Fruit fly (Drosophila melanogaster): ENCODE measurements around the gene Ugt37A1.

The Ugt37A1 gene

DNA sequence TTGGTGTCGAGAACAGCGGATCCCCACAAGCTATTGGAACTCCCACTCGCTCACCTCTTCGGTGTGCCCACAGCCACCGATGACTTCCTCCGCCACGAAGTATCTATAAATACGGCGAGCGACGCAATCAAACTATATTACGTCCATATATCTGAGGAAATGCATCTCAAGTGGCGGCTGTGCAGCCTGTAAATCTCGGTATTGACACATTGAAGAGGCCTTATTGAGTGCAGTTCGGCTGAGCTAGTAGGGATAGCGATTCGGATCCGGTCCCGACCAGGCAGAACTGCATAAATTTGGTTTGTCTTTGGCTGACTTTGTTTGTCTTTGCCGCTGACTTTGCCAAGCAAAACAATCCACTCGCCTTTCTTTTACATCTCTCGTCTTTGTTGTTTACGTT, 21.7 kb downstream of the Ugt37A1 start:
- TF ChIP-seq noc (tag; optimal IDR thresholded peaks at IDR 0.05), result no peak

DNA sequence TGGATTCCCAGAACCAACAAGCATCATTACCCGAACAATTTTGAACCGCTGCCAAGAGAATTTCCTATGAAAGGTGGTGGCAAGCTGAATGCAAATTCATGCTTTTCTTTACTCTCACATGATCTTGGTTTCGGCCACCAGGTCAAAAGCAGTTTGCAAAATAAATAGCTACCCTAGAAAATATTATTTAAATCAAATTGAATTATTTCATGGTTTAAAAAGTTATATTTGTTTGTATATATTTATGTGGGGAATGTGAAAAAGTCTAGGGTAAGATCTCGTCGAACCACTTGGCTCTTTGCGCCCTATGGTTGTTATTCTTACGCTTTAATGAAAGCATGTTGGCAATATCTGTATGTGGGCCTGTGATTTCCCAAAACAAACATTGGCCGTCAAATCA, 22.2 kb downstream of the Ugt37A1 start:
- TF ChIP-seq noc (tag; optimal IDR thresholded peaks at IDR 0.05), result no peak

DNA sequence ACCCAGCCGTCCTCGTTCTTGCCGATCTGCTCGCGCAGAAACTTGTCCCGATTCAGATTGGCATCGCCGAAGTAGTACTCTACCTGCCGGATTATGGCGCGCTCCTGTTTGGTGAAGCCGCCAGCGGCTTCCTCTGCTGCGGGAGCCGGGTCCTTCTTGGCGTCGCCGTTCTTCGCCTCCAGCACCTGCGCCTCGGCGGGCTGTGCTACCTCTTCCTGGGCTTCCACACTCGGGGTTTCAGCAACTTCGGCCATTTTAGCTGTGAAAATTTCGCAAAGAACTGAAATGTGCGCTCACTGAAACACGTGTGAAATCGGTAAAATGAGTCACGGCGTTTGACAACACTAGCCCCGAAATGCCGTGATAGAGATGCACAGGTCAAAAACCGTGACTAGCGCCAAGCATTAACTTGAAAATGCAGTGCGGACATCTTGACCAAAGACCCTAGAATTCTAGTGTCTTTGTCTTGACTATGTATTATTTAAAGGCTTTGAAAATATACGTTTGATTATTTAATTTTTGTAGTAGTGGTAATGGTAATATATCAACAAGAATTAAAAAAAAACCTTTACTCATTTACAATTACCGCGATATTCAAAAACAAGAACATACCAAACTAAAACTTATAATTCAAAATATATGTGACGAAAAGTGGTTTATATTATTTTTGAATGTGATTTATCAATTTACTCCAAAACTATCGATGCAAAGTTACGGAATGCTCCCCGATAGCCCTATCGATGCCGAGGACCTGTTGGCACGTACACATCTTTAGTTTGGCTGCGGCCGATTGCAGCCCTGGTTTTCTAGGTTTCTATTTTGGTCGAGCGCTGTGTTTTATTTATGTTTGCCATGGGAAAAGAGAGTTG, 24.0 kb downstream of the Ugt37A1 start, which contains the start of the genes La and RtGEF:
TSS of gene La (minus strand) at position 342 of the 869 bp plus-strand sequence.
TSS of gene RtGEF (plus strand) at position 764 of the 869 bp plus-strand sequence.
- TF ChIP-seq noc (tag; optimal IDR thresholded peaks at IDR 0.05), result no peak

DNA sequence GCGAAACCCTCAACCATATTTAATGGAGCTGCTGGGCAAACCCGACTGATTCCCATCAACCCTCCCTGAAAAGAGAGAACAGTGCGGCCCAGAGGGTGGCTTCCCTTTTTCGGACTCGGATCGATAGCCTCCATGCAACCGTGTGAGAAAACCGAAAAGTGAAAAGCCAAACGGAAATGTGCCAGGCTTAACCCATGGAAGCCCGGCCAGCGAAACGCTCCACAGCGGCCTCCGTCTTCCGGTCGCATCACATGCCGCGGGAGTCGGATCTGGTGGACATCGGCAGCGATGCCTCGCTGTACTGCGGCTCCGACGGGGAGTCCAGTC, 31.9 kb downstream of the Ugt37A1 start:
- no peak for TF ChIP-seq noc (tag; optimal IDR thresholded peaks at IDR 0.05)

DNA sequence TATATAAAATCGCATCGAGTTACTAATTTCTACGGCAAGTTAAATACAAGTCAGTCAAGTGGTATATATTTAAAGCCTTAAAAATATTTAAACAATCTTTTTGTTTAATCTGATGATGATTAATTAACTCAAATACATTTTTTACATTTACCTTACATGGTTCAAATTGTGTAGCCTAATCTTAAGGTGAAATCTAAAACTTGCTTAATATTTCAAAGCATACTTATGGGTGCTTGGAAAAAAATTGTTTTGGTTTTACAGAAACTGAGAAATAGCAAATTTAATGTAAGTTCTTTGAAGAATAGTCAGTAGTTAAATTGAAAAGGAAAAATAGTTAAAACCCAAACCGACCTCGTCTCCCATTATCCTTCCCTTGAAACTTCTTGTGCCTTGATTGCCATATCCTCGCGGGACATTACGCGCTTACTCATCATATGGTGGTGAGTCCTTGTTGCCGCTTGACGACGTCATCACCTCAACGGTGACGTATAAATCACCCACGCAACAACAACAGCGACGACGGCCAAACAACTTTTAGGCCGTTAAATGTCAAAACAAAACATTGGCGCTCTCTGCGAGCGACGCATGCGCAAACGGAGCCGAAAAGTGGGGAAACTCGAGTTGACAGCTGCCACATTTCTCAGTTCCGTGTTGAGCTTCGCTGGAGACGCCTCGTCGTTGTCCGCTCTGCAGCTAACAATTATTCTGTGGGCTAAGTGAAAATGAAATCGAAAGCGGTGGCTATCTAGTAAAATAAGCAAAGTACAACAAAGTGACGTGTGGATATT, 32.5 kb downstream of the Ugt37A1 start:
- no peak for TF ChIP-seq noc (tag; optimal IDR thresholded peaks at IDR 0.05)

DNA sequence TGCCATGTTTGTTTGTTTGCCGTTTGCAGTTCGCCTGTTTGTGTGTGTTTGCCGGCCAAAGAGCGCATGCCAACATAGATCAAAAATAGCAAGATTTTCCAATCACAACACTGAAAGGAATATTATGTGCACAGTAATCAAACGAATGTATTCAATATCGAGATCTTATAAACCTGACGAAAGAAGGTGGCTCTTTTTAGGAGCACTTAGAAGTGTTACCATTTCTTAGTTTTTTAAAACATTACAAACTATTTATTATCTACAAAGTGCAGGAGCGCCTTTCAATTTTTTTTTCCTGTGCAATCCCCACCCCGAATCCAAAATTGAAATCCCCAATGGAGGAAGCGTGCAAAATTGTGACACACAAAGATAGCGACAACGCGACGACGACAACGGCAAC, 33.3 kb downstream of the Ugt37A1 start:
- no peak for TF ChIP-seq noc (tag; optimal IDR thresholded peaks at IDR 0.05)

DNA sequence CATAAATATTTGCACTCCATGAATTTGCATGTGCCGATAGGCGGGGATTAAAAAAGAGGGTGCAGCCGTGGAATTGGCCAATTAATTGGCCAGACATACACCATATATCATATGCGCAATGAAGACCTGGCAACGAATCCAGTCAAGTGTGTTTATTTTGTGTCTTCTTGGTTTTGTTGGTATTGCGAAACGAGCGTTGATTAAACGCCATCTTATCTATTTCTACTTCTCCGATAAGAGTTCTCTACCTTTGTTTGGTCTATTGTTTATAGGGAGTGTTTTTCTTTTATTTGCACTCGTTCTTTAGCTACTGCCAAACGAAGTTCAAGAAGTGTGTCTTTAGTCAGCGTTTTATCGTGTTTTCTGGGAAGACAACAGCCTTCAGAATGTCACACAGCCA, 36.1 kb downstream of the Ugt37A1 start:
- TF ChIP-seq noc (tag; optimal IDR thresholded peaks at IDR 0.05), result peak; percentile 41

DNA sequence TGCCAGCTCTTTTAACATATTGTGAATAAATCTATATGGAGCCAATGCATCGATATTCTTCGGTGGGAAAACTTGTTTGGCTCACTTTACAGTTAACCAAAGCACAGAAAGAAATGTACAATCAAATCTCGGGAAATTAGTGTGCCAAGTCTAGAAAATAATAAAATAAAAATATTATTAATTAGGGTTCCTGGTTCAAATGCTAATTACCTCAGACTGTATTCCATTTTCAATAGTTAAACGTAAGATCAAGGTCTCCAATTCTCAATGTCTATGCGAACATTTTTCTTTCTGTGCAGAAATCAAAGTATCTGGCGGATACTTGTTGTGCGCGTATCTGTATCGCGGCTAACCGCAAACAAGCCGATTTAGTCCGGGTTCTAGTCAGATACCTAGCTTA, 39.0 kb downstream of the Ugt37A1 start:
- no peak for TF ChIP-seq noc (tag; optimal IDR thresholded peaks at IDR 0.05)

DNA sequence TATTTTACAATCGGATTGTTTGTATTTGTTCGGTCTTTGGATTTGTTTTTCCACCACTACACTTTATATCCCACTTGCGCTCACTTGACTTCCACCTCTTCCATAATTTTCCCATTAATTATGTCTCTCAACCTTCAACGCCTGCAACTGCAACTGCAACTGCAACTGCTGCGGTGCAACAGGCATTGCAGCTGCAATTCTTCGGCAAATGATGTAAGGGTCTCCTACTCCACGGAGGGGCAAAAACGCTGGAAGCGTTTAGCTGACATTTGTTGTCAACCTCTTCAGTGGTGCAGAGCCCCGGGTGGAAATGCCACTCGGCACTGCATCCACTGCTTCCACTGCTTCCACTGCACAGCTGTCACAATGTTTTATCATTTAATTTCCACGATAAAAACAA, 40.9 kb downstream of the Ugt37A1 start:
- TF ChIP-seq noc (tag; optimal IDR thresholded peaks at IDR 0.05), result no peak

DNA sequence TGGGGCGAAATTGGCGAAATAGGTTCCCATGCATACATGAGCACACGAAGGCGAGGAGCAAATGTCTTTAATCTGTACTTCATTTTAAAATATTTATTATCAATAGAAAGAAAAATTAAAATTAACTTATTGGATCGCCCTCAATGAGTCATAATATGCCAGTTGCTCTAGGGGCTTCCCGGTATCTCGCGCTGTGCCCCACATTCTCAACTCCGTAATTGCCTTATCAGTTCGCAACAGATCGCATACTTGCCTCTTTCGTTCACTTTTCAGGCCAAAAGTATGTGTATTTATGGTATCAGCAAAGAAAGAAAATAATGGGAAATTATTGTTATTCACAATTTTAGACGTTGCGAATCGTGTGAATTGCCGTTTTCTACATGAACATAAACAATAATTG, 44.3 kb downstream of the Ugt37A1 start:
- TF ChIP-seq noc (tag; optimal IDR thresholded peaks at IDR 0.05), result no peak

DNA sequence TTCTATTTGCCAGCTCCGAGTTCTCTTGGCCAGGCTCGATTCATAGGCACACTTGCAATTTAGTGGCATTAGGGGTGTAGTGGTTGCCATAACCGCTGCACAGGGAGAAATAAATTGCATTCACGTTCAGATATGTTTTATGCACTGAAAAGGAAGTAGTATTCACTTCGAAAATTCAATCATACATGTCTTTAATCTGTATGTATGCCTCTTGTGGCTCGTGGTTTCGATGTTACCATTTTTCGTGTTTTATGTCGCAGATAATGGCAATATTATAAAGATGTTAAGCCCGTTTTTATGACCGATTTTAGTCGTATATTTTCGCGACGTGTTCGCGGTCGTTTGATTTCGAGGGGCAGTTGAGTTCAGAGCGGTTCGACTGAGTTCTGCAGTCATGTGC, 45.3 kb downstream of the Ugt37A1 start:
- no peak for TF ChIP-seq noc (tag; optimal IDR thresholded peaks at IDR 0.05)

DNA sequence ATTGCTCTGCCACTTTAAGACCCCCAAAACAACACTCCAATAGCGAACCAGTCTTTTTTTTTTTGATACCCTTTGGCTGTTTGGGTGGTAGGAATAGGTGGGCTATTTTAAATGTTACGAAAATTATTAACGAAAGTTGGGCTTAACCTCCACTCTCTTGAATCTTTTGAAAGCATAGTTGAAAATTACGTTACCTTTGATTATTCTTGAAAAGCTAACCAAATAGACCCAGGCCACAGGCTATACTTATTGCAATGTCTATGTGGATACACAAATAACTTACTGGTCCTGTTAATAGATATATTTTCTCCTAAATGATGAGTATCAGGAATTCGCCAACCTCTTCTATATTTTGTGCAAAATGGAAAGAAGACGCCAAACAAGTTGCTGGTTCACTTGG, 45.9 kb downstream of the Ugt37A1 start:
- no peak for TF ChIP-seq noc (tag; optimal IDR thresholded peaks at IDR 0.05)

DNA sequence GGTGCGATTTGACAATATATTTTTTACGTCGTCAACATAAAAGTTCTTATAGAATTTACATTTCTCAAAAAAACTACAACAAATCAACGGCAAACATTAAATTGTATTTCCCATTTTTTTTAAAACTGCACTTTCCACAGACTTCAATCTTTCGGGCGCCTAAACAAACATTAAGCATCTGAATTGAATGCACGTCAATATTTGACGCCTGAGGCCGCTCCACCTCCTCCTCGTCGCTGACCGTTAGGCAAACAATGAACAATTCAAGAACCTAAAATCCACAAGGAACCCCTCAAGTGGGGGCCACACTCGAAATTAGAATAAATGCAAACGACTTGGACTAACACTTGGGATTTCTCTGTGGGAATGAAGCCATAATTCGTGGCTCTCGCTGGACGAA, 46.5 kb downstream of the Ugt37A1 start:
- no peak for TF ChIP-seq noc (tag; optimal IDR thresholded peaks at IDR 0.05)

DNA sequence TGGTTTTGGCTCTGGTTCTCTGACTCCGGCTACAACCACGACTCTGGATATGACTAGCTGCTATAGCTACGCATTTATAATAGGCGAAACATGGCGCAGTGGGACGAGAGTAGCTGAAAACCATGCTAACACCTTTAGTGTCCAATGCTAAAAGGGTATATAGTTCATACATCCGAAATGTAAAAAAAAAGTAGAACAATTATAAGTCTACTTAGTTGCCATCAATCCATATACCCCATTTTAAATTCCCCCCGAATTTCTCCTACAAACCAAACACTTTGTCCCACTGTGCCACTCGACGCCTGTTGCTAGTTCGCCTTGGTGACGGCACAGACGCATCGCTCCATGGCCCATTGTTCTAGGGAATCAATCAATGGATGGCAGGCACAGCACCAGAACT, 47.6 kb downstream of the Ugt37A1 start:
- no peak for TF ChIP-seq noc (tag; optimal IDR thresholded peaks at IDR 0.05)

DNA sequence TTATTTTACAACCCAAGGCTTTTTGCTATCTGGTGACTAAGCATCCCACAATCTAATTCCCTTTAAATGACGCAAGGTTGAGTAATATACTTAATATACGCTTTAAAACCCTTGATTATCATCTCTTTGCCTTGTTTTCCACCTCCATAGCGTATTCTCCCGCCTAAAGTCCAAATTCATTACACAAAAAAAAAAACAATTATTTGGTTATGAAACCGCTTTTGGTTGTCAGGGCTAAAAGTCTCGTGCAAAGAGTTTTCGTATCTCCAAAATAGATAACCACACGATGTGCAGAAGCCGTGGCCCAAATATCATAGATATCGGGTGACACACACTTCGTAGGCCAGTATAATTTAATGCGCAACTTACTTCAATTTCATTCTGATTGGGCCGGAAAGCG, 48.5 kb downstream of the Ugt37A1 start:
- no peak for TF ChIP-seq noc (tag; optimal IDR thresholded peaks at IDR 0.05)

All from whole organism, larva.